Fruit fly (Drosophila melanogaster): ENCODE measurements around the gene CG42680.

Gene CG42680

dm6 chr2L:14614897-14615602 lies 27.0 kb upstream of the CG42680 start, which contains the start of the genes Adh and Adhr (continued):
- TF ChIP-seq CG1233 (GFP tag; optimal IDR thresholded peaks at IDR 0.05) (peak; percentile 66), exex (tag; optimal IDR thresholded peaks at IDR 0.05) (peak; percentile 25), CG7372 (GFP tag; IDR thresholded peaks at IDR 0.05) (peak; percentile 58), mam (GFP tag; optimal IDR thresholded peaks at IDR 0.05) (peak; percentile 64), CG9817 (tag; optimal IDR thresholded peaks at IDR 0.05) (peak; percentile 68), oc (tag; optimal IDR thresholded peaks at IDR 0.05) (peak; percentile 31), gce (GFP tag; IDR thresholded peaks at IDR 0.05) (no peak), chn (GFP tag; optimal IDR thresholded peaks at IDR 0.05) (peak; percentile 33), CG12155 (GFP tag; optimal IDR thresholded peaks at IDR 0.05) (peak; percentile 74), CG7987 (GFP tag; optimal IDR thresholded peaks at IDR 0.05) (no peak), Aef1 (GFP tag; IDR thresholded peaks at IDR 0.05) (peak; percentile 18; the same call in 1 of the 3 replicates), hkb (optimal IDR thresholded peaks at IDR 0.05) (no peak), hkb (GFP tag; IDR thresholded peaks at IDR 0.05) (peak; percentile 45), ara (GFP tag; IDR thresholded peaks at IDR 0.05) (peak; percentile 52; the same call in 1 of the 2 replicates), CG6689 (GFP tag; IDR thresholded peaks at IDR 0.05) (peak; percentile 84), usp (GFP tag; optimal IDR thresholded peaks at IDR 0.05) (no peak), al (GFP tag; IDR thresholded peaks at IDR 0.05) (peak; percentile 80), sqz (GFP tag; optimal IDR thresholded peaks at IDR 0.05) (peak; percentile 43), disco-r (GFP tag; optimal IDR thresholded peaks at IDR 0.05) (peak; percentile 31), sc (optimal IDR thresholded peaks at IDR 0.05) (no peak), sc (GFP tag; optimal IDR thresholded peaks at IDR 0.05) (peak; percentile 53), CG18262 (tag; optimal IDR thresholded peaks at IDR 0.05) (peak; percentile 81), nmo (GFP tag; optimal IDR thresholded peaks at IDR 0.05) (peak; percentile 82), danr (GFP tag; IDR thresholded peaks at IDR 0.05) (no peak), CG8388 (GFP tag; optimal IDR thresholded peaks at IDR 0.05) (peak; percentile 82), Antp (GFP tag; optimal IDR thresholded peaks at IDR 0.05) (peak; percentile 23), CG13296 (GFP tag; optimal IDR thresholded peaks at IDR 0.05) (peak; percentile 74), gfzf (GFP tag; optimal IDR thresholded peaks at IDR 0.05) (no peak), CG10267 (tag; optimal IDR thresholded peaks at IDR 0.05) (peak; percentile 75), so (GFP tag; IDR thresholded peaks at IDR 0.05) (peak; percentile 73; the same call in 1 of the 3 replicates), CG17912 (GFP tag; optimal IDR thresholded peaks at IDR 0.05) (no peak), CG12236 (GFP tag; optimal IDR thresholded peaks at IDR 0.05) (peak; percentile 53), CG10321 (GFP tag; IDR thresholded peaks at IDR 0.05) (no peak), CG11093 (GFP tag; IDR thresholded peaks at IDR 0.05) (no peak), zen (tag; optimal IDR thresholded peaks at IDR 0.05) (peak; percentile 56), tup (GFP tag; optimal IDR thresholded peaks at IDR 0.05) (no peak), CG11085 (GFP tag; IDR thresholded peaks at IDR 0.05) (peak; percentile 43), Gsc (GFP tag; IDR thresholded peaks at IDR 0.05) (no peak), esg (GFP tag; conservative IDR thresholded peaks at IDR 0.05) (peak; percentile 56), scrt (GFP tag; optimal IDR thresholded peaks at IDR 0.05) (peak; percentile 58), hbn (GFP tag; IDR thresholded peaks at IDR 0.05; ENCODE audit: partially characterized antibody) (no peak), Doc3 (GFP tag; IDR thresholded peaks at IDR 0.05; ENCODE audit: partially characterized antibody) (no peak), p53 (GFP tag; optimal IDR thresholded peaks at IDR 0.05) (no peak), Bdp1 (GFP tag; optimal IDR thresholded peaks at IDR 0.05) (peak; percentile 38), CG1647 (GFP tag; optimal IDR thresholded peaks at IDR 0.05) (no peak), CG11696 (GFP tag; IDR thresholded peaks at IDR 0.05) (no peak), org-1 (GFP tag; optimal IDR thresholded peaks at IDR 0.05) (peak; percentile 70), CG1024 (GFP tag; IDR thresholded peaks at IDR 0.05) (no peak), Tbp (GFP tag; optimal IDR thresholded peaks at IDR 0.05) (no peak), lbe (GFP tag; optimal IDR thresholded peaks at IDR 0.05) (no peak), tll (GFP tag; optimal IDR thresholded peaks at IDR 0.05) (no peak)
